In the genomic region with DNA sequence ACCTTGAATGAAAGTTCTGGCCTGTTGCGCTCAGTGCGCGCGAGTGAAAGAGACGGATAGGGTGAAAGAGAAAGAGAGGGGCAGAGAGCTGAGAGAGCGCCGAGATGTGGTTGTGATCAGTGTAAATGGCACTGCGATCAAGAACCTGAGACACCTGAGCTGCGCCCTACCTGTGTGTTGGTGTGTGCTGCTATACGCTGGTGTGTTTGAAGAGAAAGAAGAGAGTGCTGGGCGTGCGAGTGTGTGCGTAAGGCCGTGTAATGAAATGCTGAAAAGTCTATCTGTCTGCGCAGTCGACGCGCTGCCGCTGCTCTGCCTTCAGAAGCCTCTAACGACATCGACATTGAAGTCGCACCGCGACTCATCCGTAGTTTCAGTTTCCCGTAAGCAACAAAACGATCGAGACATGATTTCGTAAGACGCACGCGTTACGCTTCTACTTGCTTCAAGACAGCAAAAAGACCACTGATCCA, we compare ENCODE assay signal across 6 fruit fly cellular contexts.
A peak's percentile ranks its signal among the peaks of the same experiment; 100 is the strongest.
TF ChIP-seq lines count a peak whose summit lies in the region.

A gene (plus strand): TSS at position 376 of the 473 bp plus-strand sequence.

- no peak for TF ChIP-seq CTCF in whole organism, embryonic (GFP tag; optimal IDR thresholded peaks at IDR 0.05; lab: Kevin White, UChicago)

TF ChIP-seq in whole organism, 6 proteins besides CTCF, POLR2A, EP300 and RAD21:
- no peak for TF ChIP-seq pan (optimal IDR thresholded peaks at IDR 0.05; lab: Kevin White, UChicago)
- TF ChIP-seq EcR (GFP tag; optimal IDR thresholded peaks at IDR 0.05; lab: Kevin White, UChicago) = peak in 1 of 2 experiments; percentile 72
- no peak for TF ChIP-seq psq (optimal IDR thresholded peaks at IDR 0.05; lab: Kevin White, UChicago)
- no peak for TF ChIP-seq CG8478 (optimal IDR thresholded peaks at IDR 0.05; lab: Kevin White, UChicago)
- no peak for TF ChIP-seq usp (GFP tag; optimal IDR thresholded peaks at IDR 0.05; lab: Kevin White, UChicago)
- peak; percentile 88 for TF ChIP-seq Dll (optimal IDR thresholded peaks at IDR 0.05; lab: Kevin White, UChicago)
TF ChIP-seq in whole organism: peak in this region for 2.

TF ChIP-seq in whole organism, adult, 20 proteins besides CTCF, POLR2A, EP300 and RAD21:
- TF ChIP-seq CG33017 (tag; optimal IDR thresholded peaks at IDR 0.05; lab: Kevin White, UChicago) (no peak), CG12768 (GFP tag; optimal IDR thresholded peaks at IDR 0.05; lab: Kevin White, UChicago) (peak; percentile 5), ovo (GFP tag; optimal IDR thresholded peaks at IDR 0.05; lab: Kevin White, UChicago) (no peak), cic (GFP tag; optimal IDR thresholded peaks at IDR 0.05; lab: Kevin White, UChicago) (peak; percentile 50), Hr96 (GFP tag; optimal IDR thresholded peaks at IDR 0.05; lab: Kevin White, UChicago) (no peak), Mnt (GFP tag; optimal IDR thresholded peaks at IDR 0.05; lab: Kevin White, UChicago) (peak; percentile 31), CG14711 (tag; optimal IDR thresholded peaks at IDR 0.05; lab: Kevin White, UChicago) (no peak), CG1620 (GFP tag; optimal IDR thresholded peaks at IDR 0.05; lab: Kevin White, UChicago) (no peak), Clk (GFP tag; optimal IDR thresholded peaks at IDR 0.05; lab: Kevin White, UChicago) (peak; percentile 13), CG7045 (GFP tag; optimal IDR thresholded peaks at IDR 0.05; lab: Kevin White, UChicago) (no peak), tj (GFP tag; optimal IDR thresholded peaks at IDR 0.05; lab: Kevin White, UChicago) (no peak), bab1 (GFP tag; optimal IDR thresholded peaks at IDR 0.05; lab: Kevin White, UChicago) (no peak)

TF ChIP-seq in whole organism, embryonic, 481 proteins besides CTCF, POLR2A, EP300 and RAD21 (continues in another document):
- TF ChIP-seq bsh (GFP tag; optimal IDR thresholded peaks at IDR 0.05; lab: Kevin White, UChicago) = no peak
- TF ChIP-seq Blimp-1 (GFP tag; optimal IDR thresholded peaks at IDR 0.05; lab: Kevin White, UChicago) = peak; percentile 51
- TF ChIP-seq CG18599 (GFP tag; optimal IDR thresholded peaks at IDR 0.05; lab: Kevin White, UChicago) = no peak
- TF ChIP-seq Jarid2 (GFP tag; optimal IDR thresholded peaks at IDR 0.05; lab: Kevin White, UChicago) = peak; percentile 58
- peak; percentile 19; the same call in 1 of the 2 replicates for TF ChIP-seq chm (GFP tag; IDR thresholded peaks at IDR 0.05; lab: Robert Waterston, UW)
- TF ChIP-seq nerfin-1 (tag; optimal IDR thresholded peaks at IDR 0.05; lab: Kevin White, UChicago) = no peak
- TF ChIP-seq lov (optimal IDR thresholded peaks at IDR 0.05; lab: Kevin White, UChicago) = no peak
- TF ChIP-seq lov (GFP tag; IDR thresholded peaks at IDR 0.05; lab: Robert Waterston, UW) = 0 out of 3 replicates have a peak, but pooled peaks have one; percentile 10
- TF ChIP-seq crol (GFP tag; IDR thresholded peaks at IDR 0.05; lab: Robert Waterston, UW) = 0 out of 2 replicates have a peak, but pooled peaks have one; percentile 27
- TF ChIP-seq cg (GFP tag; optimal IDR thresholded peaks at IDR 0.05; lab: Kevin White, UChicago) = peak; percentile 89
- TF ChIP-seq Scr (GFP tag; IDR thresholded peaks at IDR 0.05; lab: Robert Waterston, UW; ENCODE audit: partially characterized antibody) = peak; percentile 29; the same call in 1 of the 2 replicates
- peak; percentile 82 for TF ChIP-seq yki (optimal IDR thresholded peaks at IDR 0.05; lab: Kevin White, UChicago)
- no peak for TF ChIP-seq HHEX (GFP tag; optimal IDR thresholded peaks at IDR 0.05; lab: Kevin White, UChicago)
- TF ChIP-seq CG8478 (optimal IDR thresholded peaks at IDR 0.05; lab: Kevin White, UChicago) = peak; percentile 83
- no peak for TF ChIP-seq Hr3 (GFP tag; optimal IDR thresholded peaks at IDR 0.05; lab: Kevin White, UChicago)
- TF ChIP-seq Hr39 (optimal IDR thresholded peaks at IDR 0.05; lab: Kevin White, UChicago) = no peak

TF ChIP-seq in whole organism, prepupa, 60 proteins besides CTCF, POLR2A, EP300 and RAD21:
- TF ChIP-seq CG11294 (GFP tag; IDR thresholded peaks at IDR 0.05; lab: Robert Waterston, UW) (no peak), CG6163 (GFP tag; IDR thresholded peaks at IDR 0.05; lab: Robert Waterston, UW) (0 out of 3 replicates have a peak, but pooled peaks have one; percentile 11), esn (GFP tag; optimal IDR thresholded peaks at IDR 0.05; lab: Kevin White, UChicago) (no peak), CG6854 (GFP tag; optimal IDR thresholded peaks at IDR 0.05; lab: Kevin White, UChicago) (peak; percentile 44), vri (GFP tag; optimal IDR thresholded peaks at IDR 0.05; lab: Kevin White, UChicago) (peak; percentile 32), Blimp-1 (GFP tag; optimal IDR thresholded peaks at IDR 0.05; lab: Kevin White, UChicago) (peak; percentile 74), CG8632 (GFP tag; optimal IDR thresholded peaks at IDR 0.05; lab: Kevin White, UChicago) (no peak), fkh (GFP tag; optimal IDR thresholded peaks at IDR 0.05; lab: Kevin White, UChicago) (peak; percentile 29)
TF ChIP-seq in whole organism, prepupa: peak in this region for 5.

TF ChIP-seq in whole organism, pupa, 21 proteins besides CTCF, POLR2A, EP300 and RAD21:
- TF ChIP-seq CG4496 (GFP tag; IDR thresholded peaks at IDR 0.05; lab: Robert Waterston, UW) (peak; percentile 33; the same call in 1 of the 3 replicates), CG8301 (tag; optimal IDR thresholded peaks at IDR 0.05; lab: Kevin White, UChicago) (no peak), EcR (GFP tag; optimal IDR thresholded peaks at IDR 0.05; lab: Kevin White, UChicago) (peak; percentile 57), Snoo (tag; optimal IDR thresholded peaks at IDR 0.05; lab: Kevin White, UChicago) (no peak), CG9948 (tag; optimal IDR thresholded peaks at IDR 0.05; lab: Kevin White, UChicago) (no peak), fd96Ca (GFP tag; IDR thresholded peaks at IDR 0.05; lab: Robert Waterston, UW) (peak; percentile 41; the same call in 1 of the 3 replicates)

TF ChIP-seq in whole organism, wandering third instar larva, 38 proteins besides CTCF, POLR2A, EP300 and RAD21:
- TF ChIP-seq Dif (GFP tag; optimal IDR thresholded peaks at IDR 0.05; lab: Kevin White, UChicago; ENCODE audit: partially characterized antibody) (peak; percentile 91), psq (GFP tag; optimal IDR thresholded peaks at IDR 0.05; lab: Kevin White, UChicago) (peak; percentile 27), HLH106 (tag; optimal IDR thresholded peaks at IDR 0.05; lab: Kevin White, UChicago) (no peak), OdsH (GFP tag; optimal IDR thresholded peaks at IDR 0.05; lab: Kevin White, UChicago) (no peak), Hr83 (GFP tag; optimal IDR thresholded peaks at IDR 0.05; lab: Kevin White, UChicago; ENCODE audit: poor library complexity, severe bottlenecking) (peak; percentile 3), dl (GFP tag; optimal IDR thresholded peaks at IDR 0.05; lab: Kevin White, UChicago; ENCODE audit: insufficient read depth in 1 of 2, partially characterized antibody in 2 of 2) (peak in 1 of 2 experiments; percentile 75), Vsx2 (GFP tag; optimal IDR thresholded peaks at IDR 0.05; lab: Kevin White, UChicago; ENCODE audit: partially characterized antibody) (peak; percentile 81)
